Worm (Caenorhabditis elegans): ENCODE results near the gene cyp-44A1.

DNA sequence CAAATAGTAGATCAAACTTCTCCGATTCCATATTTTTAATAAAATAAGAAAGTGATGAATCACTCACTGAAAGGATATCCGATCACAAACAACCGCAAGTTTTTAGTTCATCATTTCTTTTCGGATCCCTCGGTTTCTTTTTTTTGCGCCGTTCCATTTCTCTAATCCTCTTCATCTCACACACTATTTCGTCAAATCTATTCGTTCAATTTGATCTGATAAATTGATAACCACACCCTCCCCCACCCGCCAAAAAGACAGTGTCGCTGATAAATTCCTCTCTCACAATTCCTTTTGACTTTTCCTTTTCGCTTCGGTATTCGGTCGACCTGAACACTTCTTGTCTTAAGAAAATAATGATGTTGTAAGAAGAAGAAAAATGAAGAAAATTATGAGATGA is 44.3 kb upstream of the cyp-44A1 start:
- no peak for TF ChIP-seq zip-11 (GFP tag; IDR thresholded peaks at IDR 0.05)
- TF ChIP-seq lin-29 (GFP tag; IDR thresholded peaks at IDR 0.05): no peak
- TF ChIP-seq daf-16 (GFP tag; optimal IDR thresholded peaks at IDR 0.05): no peak
- TF ChIP-seq daf-16 (tag; optimal IDR thresholded peaks at IDR 0.05): no peak
- no peak for TF ChIP-seq nhr-76 (tag; optimal IDR thresholded peaks at IDR 0.05)
- no peak for TF ChIP-seq nhr-102 (tag; optimal IDR thresholded peaks at IDR 0.05)

Measured in whole organism, L4 larva.